Worm (Caenorhabditis elegans) whole organism, L3 larva: Measurements from ENCODE around the gene clc-7.

Experiments used
- R02D3.7 ChIP-seq: fragments of 150-350 bp; optimal IDR thresholded peaks from 2 replicates; lab custom pipeline; 2014; ENCODE audit warnings: missing biosample characterization, missing genetic modification characterization
- aly-2 ChIP-seq: fragments of 150-350 bp; optimal IDR thresholded peaks from 2 replicates; lab custom pipeline; 2014; ENCODE audit warnings: missing biosample characterization, missing genetic modification characterization
- ama-1 ChIP-seq: fragments of 150-350 bp; optimal IDR thresholded peaks from 2 replicates; lab custom pipeline; 2018
- ceh-16 ChIP-seq: sonication (generic microtip); optimal IDR thresholded peaks from 2 replicates; lab custom pipeline; 2017; ENCODE audit warnings: missing biosample characterization, missing genetic modification characterization
- ceh-28 ChIP-seq: fragments of 150-350 bp; optimal IDR thresholded peaks from 2 replicates; lab custom pipeline; 2014; ENCODE audit warnings: missing biosample characterization, missing genetic modification reagents, missing genetic modification characterization
- ceh-82 ChIP-seq: fragments of 150-350 bp; optimal IDR thresholded peaks from 2 replicates; lab custom pipeline; 2014; ENCODE audit warnings: missing biosample characterization, missing genetic modification characterization
- egl-27 ChIP-seq: sonication (generic microtip); optimal IDR thresholded peaks from 4 replicates; lab custom pipeline; 2017; ENCODE audit warnings: missing biosample characterization, missing genetic modification reagents, missing genetic modification characterization
- egl-5 ChIP-seq: fragments of 150-350 bp; optimal IDR thresholded peaks from 2 replicates; lab custom pipeline; 2017; ENCODE audit warnings: missing biosample characterization, missing genetic modification reagents, missing genetic modification characterization, inconsistent platforms
- elt-1 ChIP-seq: fragments of 150-350 bp; optimal IDR thresholded peaks from 2 replicates; lab custom pipeline; 2014; ENCODE audit warnings: missing biosample characterization, missing genetic modification characterization
- elt-2 ChIP-seq: sonication (generic microtip); optimal IDR thresholded peaks from 2 replicates; lab custom pipeline; 2016; ENCODE audit warnings: missing genetic modification reagents, mild to moderate bottlenecking, missing genetic modification characterization, missing compliant biosample characterization
- elt-3 ChIP-seq, 3 experiments: fragments of 150-350 bp in 1 of 3; sonication (generic microtip) in 2 of 3; optimal IDR thresholded peaks; 2 replicates in 2 of 3; 4 replicates in 1 of 3; lab custom pipeline; 2014 to 2017; ENCODE audit warnings: missing biosample characterization in 3 of 3, missing genetic modification characterization in 3 of 3
- fkh-2 ChIP-seq: fragments of 150-350 bp; optimal IDR thresholded peaks from 2 replicates; lab custom pipeline; 2014; ENCODE audit warnings: missing biosample characterization, missing genetic modification reagents, missing genetic modification characterization
- fos-1 ChIP-seq: fragments of 150-350 bp; optimal IDR thresholded peaks from 2 replicates; lab custom pipeline; 2014; ENCODE audit warnings: missing biosample characterization, missing genetic modification characterization
- hmg-11 ChIP-seq: sonication (generic microtip); optimal IDR thresholded peaks from 2 replicates; lab custom pipeline; 2016; ENCODE audit warnings: missing genetic modification characterization, missing compliant biosample characterization
- jun-1 ChIP-seq: fragments of 150-350 bp; optimal IDR thresholded peaks from 2 replicates; lab custom pipeline; 2014; ENCODE audit warnings: missing biosample characterization, missing genetic modification reagents, missing genetic modification characterization
- lin-15B ChIP-seq: fragments of 150-350 bp; optimal IDR thresholded peaks from 2 replicates; lab custom pipeline; 2014; ENCODE audit warnings: missing biosample characterization, missing genetic modification characterization
- lin-39 ChIP-seq: fragments of 150-350 bp; optimal IDR thresholded peaks from 2 replicates; lab custom pipeline; 2018; ENCODE audit warnings: missing biosample characterization, missing genetic modification reagents, missing genetic modification characterization
- lsy-12 ChIP-seq: sonication (generic microtip); optimal IDR thresholded peaks from 2 replicates; lab custom pipeline; 2016; ENCODE audit warnings: mild to moderate bottlenecking, missing genetic modification characterization, missing compliant biosample characterization
- mdl-1 ChIP-seq: fragments of 150-350 bp; optimal IDR thresholded peaks from 2 replicates; lab custom pipeline; 2014; ENCODE audit warnings: missing biosample characterization, missing genetic modification characterization
- mml-1 ChIP-seq: fragments of 150-350 bp; sonication (generic microtip); optimal IDR thresholded peaks from 3 replicates; lab custom pipeline; 2014; ENCODE audit warnings: missing biosample characterization, missing genetic modification characterization
- nfya-1 ChIP-seq: sonication (generic microtip); optimal IDR thresholded peaks from 2 replicates; lab custom pipeline; 2017; ENCODE audit warnings: missing genetic modification characterization, mild to moderate bottlenecking, missing compliant biosample characterization, antibody characterized with exemption, moderate library complexity; ENCODE audit not compliant: insufficient read depth
- nhr-23 ChIP-seq: fragments of 150-350 bp; optimal IDR thresholded peaks from 2 replicates; lab custom pipeline; 2014; ENCODE audit warnings: missing biosample characterization, missing genetic modification reagents, missing genetic modification characterization
- nhr-25 ChIP-seq: sonication (generic microtip); optimal IDR thresholded peaks from 2 replicates; lab custom pipeline; 2017; ENCODE audit warnings: missing biosample characterization, missing genetic modification characterization
- nhr-43 ChIP-seq: sonication (generic microtip); optimal IDR thresholded peaks from 2 replicates; lab custom pipeline; 2016; ENCODE audit warnings: mild to moderate bottlenecking, missing genetic modification characterization, missing compliant biosample characterization; ENCODE audit not compliant: poor library complexity, severe bottlenecking
- nhr-67 ChIP-seq: fragments of 150-350 bp; optimal IDR thresholded peaks from 2 replicates; lab custom pipeline; 2014; ENCODE audit warnings: missing biosample characterization, missing genetic modification characterization
- nhr-76 ChIP-seq: fragments of 150-350 bp; sonication (generic microtip); optimal IDR thresholded peaks from 5 replicates; lab custom pipeline; 2014; ENCODE audit warnings: missing biosample characterization, missing genetic modification characterization
- nhr-77 ChIP-seq: fragments of 150-350 bp; optimal IDR thresholded peaks from 2 replicates; lab custom pipeline; 2014; ENCODE audit warnings: missing biosample characterization, missing genetic modification characterization
- pqm-1 ChIP-seq: fragments of 150-350 bp; optimal IDR thresholded peaks from 2 replicates; lab custom pipeline; 2017; ENCODE audit warnings: missing biosample characterization, missing genetic modification characterization, inconsistent platforms
- sea-2 ChIP-seq: fragments of 150-350 bp; sonication (generic microtip); optimal IDR thresholded peaks from 4 replicates; lab custom pipeline; 2014; ENCODE audit warnings: missing biosample characterization, missing genetic modification reagents, missing genetic modification characterization
- skn-1 ChIP-seq: fragments of 150-350 bp; optimal IDR thresholded peaks from 2 replicates; lab custom pipeline; 2014; ENCODE audit warnings: missing biosample characterization, missing genetic modification characterization
- tbx-2 ChIP-seq: sonication (generic microtip); optimal IDR thresholded peaks from 2 replicates; lab custom pipeline; 2016; ENCODE audit warnings: mild to moderate bottlenecking, missing genetic modification characterization, missing compliant biosample characterization
- zag-1 ChIP-seq: fragments of 150-350 bp; optimal IDR thresholded peaks from 2 replicates; lab custom pipeline; 2014; ENCODE audit warnings: missing biosample characterization, missing genetic modification characterization
- ztf-11 ChIP-seq: fragments of 150-350 bp; optimal IDR thresholded peaks from 2 replicates; lab custom pipeline; 2014; ENCODE audit warnings: missing biosample characterization, missing genetic modification characterization

The clc-7 gene

ce11 chrX:5067796-5068195 lies at the start of gene clc-7:
clc-7 (plus strand) TSS chrX:5068096.
- no peak for TF ChIP-seq ceh-16
- no peak for TF ChIP-seq nhr-77 (tag; lab: Kevin White, UChicago)
- TF ChIP-seq ztf-11 (tag; lab: Kevin White, UChicago) = no peak
- TF ChIP-seq elt-1 (tag; lab: Kevin White, UChicago) = no peak
- TF ChIP-seq skn-1 (tag; lab: Kevin White, UChicago) = no peak
- no peak for TF ChIP-seq mml-1 (tag; lab: Kevin White, UChicago)
- TF ChIP-seq sea-2 (GFP tag; lab: Kevin White, UChicago) = no peak
- no peak for TF ChIP-seq R02D3.7
- TF ChIP-seq elt-2 = no peak
- TF ChIP-seq nhr-23 (tag; lab: Kevin White, UChicago) = no peak

ce11 chrX:5020996-5021395 lies 46.9 kb upstream of the clc-7 start, which contains the start of gene ZC449.2:
ZC449.2 (plus strand) TSS chrX:5021285.
- no peak for TF ChIP-seq ama-1
- no peak for TF ChIP-seq lin-15B
- no peak for TF ChIP-seq fos-1 (tag; lab: Kevin White, UChicago)
- TF ChIP-seq pqm-1 (tag; lab: Kevin White, UChicago) = peak; percentile 38

ce11 chrX:5022682-5023081 lies 45.2 kb upstream of the clc-7 start:
- TF ChIP-seq elt-3 (tag; optimal IDR thresholded peaks at IDR 0.05; lab: Kevin White, UChicago) = no peak
- no peak for TF ChIP-seq sea-2 (GFP tag; lab: Kevin White, UChicago)
- TF ChIP-seq elt-2 = peak; percentile 48
- TF ChIP-seq fkh-2 = no peak
- no peak for TF ChIP-seq ceh-16
- no peak for TF ChIP-seq nhr-77 (tag; lab: Kevin White, UChicago)
- peak; percentile 17 for TF ChIP-seq jun-1 (tag; lab: Kevin White, UChicago)
- TF ChIP-seq nfya-1 = peak; percentile 17
- no peak for TF ChIP-seq mdl-1 (tag; lab: Kevin White, UChicago)
- TF ChIP-seq aly-2 (tag; lab: Kevin White, UChicago) = no peak
- no peak for TF ChIP-seq ceh-82 (tag; lab: Kevin White, UChicago)
- no peak for TF ChIP-seq ceh-28 (tag; lab: Kevin White, UChicago)
- no peak for TF ChIP-seq tbx-2 (tag; lab: Kevin White, UChicago)
- no peak for TF ChIP-seq nhr-67
- TF ChIP-seq egl-27 (tag; lab: Kevin White, UChicago) = no peak
- TF ChIP-seq R02D3.7 = peak; percentile 1
- peak; percentile 59 for TF ChIP-seq lsy-12 (tag; lab: Kevin White, UChicago)
- peak; percentile 12 for TF ChIP-seq pqm-1 (tag; lab: Kevin White, UChicago)
- no peak for TF ChIP-seq zag-1 (tag; lab: Kevin White, UChicago)
- TF ChIP-seq ztf-11 (tag; lab: Kevin White, UChicago) = no peak
- peak; percentile 31 for TF ChIP-seq lin-39 (tag; lab: Kevin White, UChicago)
- peak; percentile 69 for TF ChIP-seq hmg-11 (tag; lab: Kevin White, UChicago)
- peak; percentile 78 for TF ChIP-seq nhr-43 (tag; lab: Kevin White, UChicago)
- no peak for TF ChIP-seq egl-5
- TF ChIP-seq nhr-25 (tag; lab: Kevin White, UChicago) = peak; percentile 33
- TF ChIP-seq nhr-76 (tag; lab: Kevin White, UChicago) = no peak

ce11 chrX:5024300-5024699 lies 43.6 kb upstream of the clc-7 start, which contains the start of gene ZC449.1:
ZC449.1 (plus strand) TSS chrX:5024420.
- TF ChIP-seq egl-27 (tag; lab: Kevin White, UChicago) = no peak
- no peak for TF ChIP-seq nhr-77 (tag; lab: Kevin White, UChicago)
- TF ChIP-seq fos-1 (tag; lab: Kevin White, UChicago) = no peak
- TF ChIP-seq, all 47 proteins: peak for 0

- TF ChIP-seq elt-1 (tag; lab: Kevin White, UChicago) = peak; percentile 74
- no peak for TF ChIP-seq lin-15B
- TF ChIP-seq lin-39 (tag; lab: Kevin White, UChicago) = peak; percentile 62
These were observed 41.4 kb upstream of the clc-7 start for ce11 chrX:5026461-5026860.
